Fruit fly (Drosophila melanogaster) whole organism, embryonic: Measurements from ENCODE around the gene CG14535.
A peak's percentile ranks its signal among the peaks of the same experiment; 100 is the strongest.

Experiments used
- Abd-B ChIP-seq: fragments of 200-800 bp; sonication (Bioruptor generic); optimal IDR thresholded peaks from 2 replicates; lab custom pipeline; 2018; ENCODE audit warnings: missing biosample characterization, mild to moderate bottlenecking, missing genetic modification characterization, moderate library complexity
- Asciz ChIP-seq: fragments of 200-800 bp; sonication (Bioruptor generic); optimal IDR thresholded peaks from 2 replicates; lab custom pipeline; 2017; ENCODE audit warnings: missing biosample characterization, mild to moderate bottlenecking, missing genetic modification characterization, missing genetic modification reagents
- BEAF-32 ChIP-seq: fragments of 200-800 bp; sonication (Bioruptor generic); optimal IDR thresholded peaks from 3 replicates; lab custom pipeline; 2017; ENCODE audit warnings: missing biosample characterization, missing genetic modification characterization, mild to moderate bottlenecking, moderate library complexity, missing genetic modification reagents
- CG11085 ChIP-seq: fragments of 200-800 bp; sonication (Bioruptor generic); IDR thresholded peaks from 2 replicates; pipeline ENCODE4 v1.3.6; 2022; ENCODE audit warnings: missing biosample characterization, missing genetic modification characterization
- CG12155 ChIP-seq: fragments of 200-800 bp; sonication (Bioruptor generic); optimal IDR thresholded peaks from 3 replicates; lab custom pipeline; 2016; ENCODE audit warnings: missing biosample characterization, missing genetic modification characterization
- CG13287 ChIP-seq: fragments of 200-800 bp; sonication (Bioruptor generic); IDR thresholded peaks from 2 replicates; pipeline ENCODE4 v1.3.6; 2022; ENCODE audit warnings: missing biosample characterization, missing genetic modification characterization; ENCODE audit not compliant: partially characterized antibody
- CG13775 ChIP-seq: fragments of 200-800 bp; sonication (Bioruptor generic); optimal IDR thresholded peaks from 3 replicates; lab custom pipeline; 2017; ENCODE audit warnings: missing biosample characterization, mild to moderate bottlenecking, missing genetic modification characterization
- CG14860 ChIP-seq: fragments of 200-800 bp; sonication (Bioruptor generic); IDR thresholded peaks from 3 replicates; pipeline ENCODE4 v1.3.6; 2022; ENCODE audit warnings: missing biosample characterization, missing genetic modification characterization; ENCODE audit not compliant: partially characterized antibody
- CG14965 ChIP-seq: fragments of 200-800 bp; sonication (Bioruptor generic); optimal IDR thresholded peaks from 2 replicates; lab custom pipeline; 2016; ENCODE audit warnings: missing biosample characterization, missing genetic modification characterization, borderline replicate concordance
- CG15514 ChIP-seq: fragments of 200-800 bp; sonication (Bioruptor generic); optimal IDR thresholded peaks from 3 replicates; lab custom pipeline; 2017; ENCODE audit warnings: missing biosample characterization, missing genetic modification characterization, mild to moderate bottlenecking, moderate library complexity, missing genetic modification reagents
- CG18619 ChIP-seq: fragments of 200-800 bp; sonication (Bioruptor generic); optimal IDR thresholded peaks from 3 replicates; lab custom pipeline; 2017; ENCODE audit warnings: missing biosample characterization, mild to moderate bottlenecking, missing genetic modification characterization
- CG2129 ChIP-seq: fragments of 200-800 bp; sonication (Bioruptor generic); IDR thresholded peaks from 2 replicates; pipeline ENCODE4 v1.3.6; 2022; ENCODE audit warnings: missing biosample characterization, missing genetic modification characterization; ENCODE audit not compliant: partially characterized antibody
- CG31388 ChIP-seq: fragments of 200-800 bp; sonication (Bioruptor generic); optimal IDR thresholded peaks from 2 replicates; lab custom pipeline; 2016; ENCODE audit warnings: missing biosample characterization, missing genetic modification characterization
- CG31441 ChIP-seq: fragments of 200-800 bp; sonication (Bioruptor generic); IDR thresholded peaks from 2 replicates; pipeline ENCODE4 v1.3.6; 2022; ENCODE audit warnings: missing biosample characterization, missing genetic modification characterization
- CG32772 ChIP-seq: fragments of 200-800 bp; sonication (Bioruptor generic); IDR thresholded peaks from 2 replicates; pipeline ENCODE4 v1.3.6; 2022; ENCODE audit warnings: missing biosample characterization, missing genetic modification characterization
- CG4328 ChIP-seq: fragments of 200-800 bp; sonication (Bioruptor generic); optimal IDR thresholded peaks from 3 replicates; lab custom pipeline; 2017; ENCODE audit warnings: missing biosample characterization, missing genetic modification reagents, missing genetic modification characterization
- CG7556 ChIP-seq: fragments of 200-800 bp; sonication (Bioruptor generic); optimal IDR thresholded peaks from 2 replicates; lab custom pipeline; 2017; ENCODE audit warnings: missing biosample characterization, mild to moderate bottlenecking, missing genetic modification characterization
- CG7839 ChIP-seq: fragments of 200-800 bp; sonication (Bioruptor generic); optimal IDR thresholded peaks from 3 replicates; lab custom pipeline; 2018; ENCODE audit warnings: missing biosample characterization, mild to moderate bottlenecking, missing genetic modification characterization, moderate library complexity
- CG8478 ChIP-seq: fragments of >200 bp; optimal IDR thresholded peaks from 2 replicates; lab custom pipeline; 2018
- CoRest ChIP-seq: fragments of 200-800 bp; sonication (Bioruptor generic); optimal IDR thresholded peaks from 3 replicates; lab custom pipeline; 2018; ENCODE audit warnings: missing biosample characterization, mild to moderate bottlenecking, missing genetic modification characterization, moderate library complexity
- CrebB ChIP-seq: fragments of 200-800 bp; sonication (Bioruptor generic); optimal IDR thresholded peaks from 3 replicates; lab custom pipeline; 2018; ENCODE audit warnings: missing biosample characterization, mild to moderate bottlenecking, missing genetic modification characterization
- D19A ChIP-seq: fragments of 200-800 bp; optimal IDR thresholded peaks from 3 replicates; lab custom pipeline; 2019; ENCODE audit warnings: missing biosample characterization, mild to moderate bottlenecking, missing genetic modification characterization, moderate library complexity
- Dek ChIP-seq: fragments of 200-800 bp; sonication (Bioruptor generic); optimal IDR thresholded peaks from 3 replicates; lab custom pipeline; 2019; ENCODE audit warnings: missing biosample characterization, mild to moderate bottlenecking, missing genetic modification characterization, moderate library complexity
- Hey ChIP-seq: fragments of 200-800 bp; sonication (Bioruptor generic); optimal IDR thresholded peaks from 3 replicates; lab custom pipeline; 2018; ENCODE audit warnings: missing biosample characterization, mild to moderate bottlenecking, missing genetic modification characterization
- MESR4 ChIP-seq: fragments of 200-800 bp; sonication (Bioruptor generic); optimal IDR thresholded peaks from 2 replicates; lab custom pipeline; 2018; ENCODE audit warnings: missing biosample characterization, mild to moderate bottlenecking, missing genetic modification characterization, moderate library complexity
- NC2α ChIP-seq: fragments of 200-800 bp; sonication (Bioruptor generic); optimal IDR thresholded peaks from 2 replicates; lab custom pipeline; 2016; ENCODE audit warnings: missing biosample characterization, missing genetic modification characterization
- Neu2 ChIP-seq: fragments of 200-800 bp; sonication (Bioruptor generic); optimal IDR thresholded peaks from 3 replicates; lab custom pipeline; 2016; ENCODE audit warnings: missing biosample characterization, missing genetic modification characterization, borderline replicate concordance
- Oli ChIP-seq: fragments of 200-800 bp; sonication (Bioruptor generic); optimal IDR thresholded peaks from 2 replicates; lab custom pipeline; 2018; ENCODE audit warnings: missing biosample characterization, mild to moderate bottlenecking, missing genetic modification characterization, moderate library complexity
- PHDP ChIP-seq: fragments of 200-800 bp; sonication (Bioruptor generic); optimal IDR thresholded peaks from 3 replicates; lab custom pipeline; 2018; ENCODE audit warnings: missing biosample characterization, mild to moderate bottlenecking, missing genetic modification characterization, moderate library complexity
- Sin3A ChIP-seq: fragments of >200 bp; optimal IDR thresholded peaks from 2 replicates; lab custom pipeline; 2018
- Spps ChIP-seq: fragments of 200-800 bp; sonication (Bioruptor generic); optimal IDR thresholded peaks from 2 replicates; lab custom pipeline; 2018; ENCODE audit warnings: missing biosample characterization, mild to moderate bottlenecking, missing genetic modification characterization
- Trl ChIP-seq, 3 experiments: fragments of >200 bp in 2 of 3; fragments of 200-800 bp in 1 of 3; sonication (Bioruptor generic) in 1 of 3; optimal IDR thresholded peaks; 2 replicates in 1 of 3; 3 replicates in 2 of 3; lab custom pipeline; 2016 to 2017; ENCODE audit warnings: missing biosample characterization in 1 of 3, missing genetic modification characterization in 1 of 3
- YL-1 ChIP-seq: fragments of 200-800 bp; sonication (Bioruptor generic); optimal IDR thresholded peaks from 3 replicates; lab custom pipeline; 2017; ENCODE audit warnings: missing biosample characterization, mild to moderate bottlenecking, missing genetic modification characterization
- bcd ChIP-seq: fragments of 200-800 bp; sonication (Bioruptor generic); optimal IDR thresholded peaks from 2 replicates; lab custom pipeline; 2017; ENCODE audit warnings: missing biosample characterization, mild to moderate bottlenecking, missing genetic modification characterization
- cas ChIP-seq: fragments of 200-800 bp; sonication (Bioruptor generic); IDR thresholded peaks from 2 replicates; pipeline ENCODE4 v1.3.6; 2022; ENCODE audit warnings: missing biosample characterization, missing genetic modification characterization
- en ChIP-seq: fragments of 200-800 bp; sonication (Bioruptor generic); optimal IDR thresholded peaks from 2 replicates; lab custom pipeline; 2016; ENCODE audit warnings: missing biosample characterization, missing genetic modification characterization
- esg ChIP-seq: fragments of 200-800 bp; sonication (Bioruptor generic); conservative IDR thresholded peaks from 2 replicates; pipeline ENCODE4 v1.3.6; 2022; ENCODE audit warnings: missing biosample characterization, missing genetic modification characterization
- ftz-f1 ChIP-seq: fragments of 200-800 bp; sonication (Bioruptor generic); optimal IDR thresholded peaks from 2 replicates; lab custom pipeline; 2016; ENCODE audit warnings: missing biosample characterization, missing genetic modification characterization
- lbe ChIP-seq: fragments of 200-800 bp; sonication (Bioruptor generic); optimal IDR thresholded peaks from 2 replicates; lab custom pipeline; 2016; ENCODE audit warnings: missing biosample characterization, mild to moderate bottlenecking, missing genetic modification characterization
- lmd ChIP-seq: fragments of 200-800 bp; sonication (Bioruptor generic); IDR thresholded peaks from 2 replicates; pipeline ENCODE4 v1.3.6; 2022; ENCODE audit warnings: missing biosample characterization, missing genetic modification characterization
- onecut ChIP-seq: fragments of 200-800 bp; sonication (Bioruptor generic); IDR thresholded peaks from 2 replicates; pipeline ENCODE4 v1.3.6; 2022; ENCODE audit warnings: missing biosample characterization, missing genetic modification characterization
- org-1 ChIP-seq: fragments of 200-800 bp; sonication (Bioruptor generic); optimal IDR thresholded peaks from 2 replicates; lab custom pipeline; 2017; ENCODE audit warnings: missing biosample characterization, missing genetic modification characterization
- salm ChIP-seq: fragments of 200-800 bp; sonication (Bioruptor generic); optimal IDR thresholded peaks from 2 replicates; lab custom pipeline; 2018; ENCODE audit warnings: missing biosample characterization, mild to moderate bottlenecking, missing genetic modification characterization
- sima ChIP-seq: fragments of 200-800 bp; sonication (Bioruptor generic); optimal IDR thresholded peaks from 2 replicates; lab custom pipeline; 2016; ENCODE audit warnings: missing biosample characterization, missing genetic modification characterization
- sna ChIP-seq: fragments of 200-800 bp; sonication (Bioruptor generic); IDR thresholded peaks from 2 replicates; pipeline ENCODE4 v1.3.6; 2022; ENCODE audit warnings: missing biosample characterization, missing genetic modification characterization; ENCODE audit not compliant: partially characterized antibody
- trh ChIP-seq: fragments of 200-800 bp; sonication (Bioruptor generic); optimal IDR thresholded peaks from 2 replicates; lab custom pipeline; 2016; ENCODE audit warnings: missing biosample characterization, missing genetic modification characterization
- tx ChIP-seq: fragments of 200-800 bp; sonication (Bioruptor generic); optimal IDR thresholded peaks from 2 replicates; lab custom pipeline; 2016; ENCODE audit warnings: missing biosample characterization, missing genetic modification characterization
- unc-4 ChIP-seq: fragments of 200-800 bp; sonication (Bioruptor generic); IDR thresholded peaks from 2 replicates; pipeline ENCODE4 v1.3.6; 2022; ENCODE audit warnings: missing biosample characterization, missing genetic modification characterization; ENCODE audit not compliant: partially characterized antibody
- vnd ChIP-seq: fragments of 200-800 bp; sonication (Bioruptor generic); IDR thresholded peaks from 3 replicates; pipeline ENCODE4 v1.3.6; 2022; ENCODE audit warnings: missing biosample characterization, missing genetic modification characterization; ENCODE audit not compliant: partially characterized antibody

The CG14535 gene

DNA sequence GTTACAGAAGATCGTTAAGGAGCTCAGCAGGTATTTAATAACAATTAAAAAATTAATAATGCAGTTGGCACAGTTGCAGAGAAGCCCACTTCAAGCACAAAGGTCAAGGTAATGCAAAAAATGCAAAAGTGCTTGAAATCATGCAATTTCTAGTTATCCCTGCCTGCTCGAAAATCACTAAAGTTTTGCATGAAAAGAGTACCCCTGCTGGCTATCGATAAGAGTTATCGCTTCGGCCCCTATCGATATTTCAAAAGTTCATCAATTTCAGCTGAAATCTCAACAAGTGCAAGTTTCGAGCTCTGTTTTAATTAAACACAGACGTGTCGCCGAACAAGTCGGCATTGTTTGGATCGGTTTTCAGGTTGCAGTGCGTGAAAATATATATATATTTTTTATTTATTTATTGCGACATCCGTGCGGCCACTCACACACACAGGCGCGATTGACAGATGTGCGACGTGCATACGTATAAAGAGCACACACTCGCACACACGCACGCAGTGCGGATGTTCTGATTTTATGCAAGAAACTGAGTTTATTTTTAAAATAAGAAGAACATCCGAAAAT is 33.9 kb downstream of the CG14535 start (continued):
- peak; percentile 81 for TF ChIP-seq unc-4 (GFP tag; lab: Robert Waterston, UW)
- no peak for TF ChIP-seq Hey (tag; lab: Kevin White, UChicago)
- TF ChIP-seq CoRest, result peak; percentile 60
- no peak for TF ChIP-seq ftz-f1
- peak; percentile 33 for TF ChIP-seq CG7556 (GFP tag; lab: Kevin White, UChicago)
- no peak for TF ChIP-seq salm (tag; lab: Kevin White, UChicago)
- TF ChIP-seq Neu2 (GFP tag; lab: Kevin White, UChicago), result no peak
- no peak for TF ChIP-seq tx (GFP tag; lab: Kevin White, UChicago)
- TF ChIP-seq CrebB, result peak; percentile 47
- no peak for TF ChIP-seq en (GFP tag; lab: Kevin White, UChicago)
- TF ChIP-seq YL-1 (GFP tag; lab: Kevin White, UChicago), result peak; percentile 78
- TF ChIP-seq bcd, result peak; percentile 54
- peak; percentile 39 for TF ChIP-seq esg (GFP tag; lab: Robert Waterston, UW)
- TF ChIP-seq CG12155 (GFP tag; lab: Kevin White, UChicago), result peak; percentile 29
- peak; percentile 9 for TF ChIP-seq PHDP (tag; lab: Kevin White, UChicago)
- TF ChIP-seq onecut (GFP tag; lab: Robert Waterston, UW), result 0 out of 2 replicates have a peak, but pooled peaks have one; percentile 10
- no peak for TF ChIP-seq CG8478 (lab: Kevin White, UChicago)
- peak; percentile 34 for TF ChIP-seq Dek (tag; lab: Kevin White, UChicago)
- TF ChIP-seq trh, result no peak
- peak; percentile 46 for TF ChIP-seq D19A (tag; lab: Kevin White, UChicago)
- peak; percentile 50 for TF ChIP-seq Abd-B
- peak; percentile 24 for TF ChIP-seq Asciz (GFP tag; lab: Kevin White, UChicago)
- TF ChIP-seq CG31441, result peak; percentile 74
- TF ChIP-seq CG15514, result peak; percentile 79
- peak; percentile 88 for TF ChIP-seq sna
- TF ChIP-seq vnd (GFP tag; lab: Robert Waterston, UW), result peak; percentile 79
- TF ChIP-seq CG14965 (GFP tag; lab: Kevin White, UChicago), result no peak
- peak; percentile 23; the same call in 1 of the 2 replicates for TF ChIP-seq CG32772 (GFP tag; lab: Robert Waterston, UW)
- TF ChIP-seq CG18619 (GFP tag; lab: Kevin White, UChicago), result no peak
- peak; percentile 63 for TF ChIP-seq CG14860 (GFP tag; lab: Robert Waterston, UW)
- peak; percentile 42 for TF ChIP-seq lbe
- no peak for TF ChIP-seq cas
- peak; percentile 85 for TF ChIP-seq BEAF-32
- TF ChIP-seq Oli (tag; lab: Kevin White, UChicago), result peak; percentile 15
- TF ChIP-seq CG2129, result peak; percentile 59
- TF ChIP-seq NC2α, result no peak
- TF ChIP-seq CG31388, result no peak
- no peak for TF ChIP-seq Spps (tag; lab: Kevin White, UChicago)
- TF ChIP-seq Trl (optimal IDR thresholded peaks at IDR 0.05; lab: Kevin White, UChicago), result no peak
- TF ChIP-seq Trl (GFP tag; optimal IDR thresholded peaks at IDR 0.05; lab: Kevin White, UChicago), result peak; percentile 45
- TF ChIP-seq lmd (GFP tag; lab: Robert Waterston, UW), result peak; percentile 64
- no peak for TF ChIP-seq sima (GFP tag; lab: Kevin White, UChicago)
- TF ChIP-seq CG13287 (GFP tag; lab: Robert Waterston, UW), result peak; percentile 89
- peak; percentile 80 for TF ChIP-seq MESR4 (GFP tag; lab: Kevin White, UChicago)
- TF ChIP-seq Sin3A, result peak; percentile 58
- TF ChIP-seq CG4328, result peak; percentile 55
- no peak for TF ChIP-seq org-1 (GFP tag; lab: Kevin White, UChicago)
- no peak for TF ChIP-seq CG7839 (tag; lab: Kevin White, UChicago)
- TF ChIP-seq CG13775 (GFP tag; lab: Kevin White, UChicago), result peak; percentile 82
- 0 out of 2 replicates have a peak, but pooled peaks have one; percentile 39 for TF ChIP-seq CG11085 (GFP tag; lab: Robert Waterston, UW)
